Worm (Caenorhabditis elegans) whole organism, young adult: ENCODE measurements around the gene C16C8.19.

Experiments
- B0019.2 ChIP-seq: fragments of 200-800 bp; sonication (Bioruptor generic); conservative IDR thresholded peaks from 2 replicates; pipeline ENCODE4 v1.3.6; 2022; ENCODE audit warnings: missing genetic modification reagents, missing genetic modification characterization, missing compliant biosample characterization
- C06A6.2 ChIP-seq: fragments of 200-800 bp; sonication (Bioruptor generic); conservative IDR thresholded peaks from 2 replicates; pipeline ENCODE4 v1.3.6; 2022; ENCODE audit warnings: missing genetic modification characterization, missing compliant biosample characterization
- Y95B8A.8 ChIP-seq: fragments of 200-800 bp; sonication (Bioruptor generic); IDR thresholded peaks from 2 replicates; pipeline ENCODE4 v1.3.6; 2022; ENCODE audit warnings: missing genetic modification reagents, missing genetic modification characterization, missing compliant biosample characterization
- ceh-58 ChIP-seq: fragments of 200-800 bp; sonication (Bioruptor generic); IDR thresholded peaks from 2 replicates; pipeline ENCODE4 v1.3.6; 2022; ENCODE audit warnings: missing genetic modification characterization, missing compliant biosample characterization
- ceh-79 ChIP-seq: sonication (generic microtip); optimal IDR thresholded peaks from 2 replicates; lab custom pipeline; 2017; ENCODE audit warnings: mild to moderate bottlenecking, missing genetic modification characterization, missing compliant biosample characterization
- egl-44 ChIP-seq: fragments of 200-800 bp; sonication (Bioruptor generic); IDR thresholded peaks from 2 replicates; pipeline ENCODE4 v1.3.6; 2022; ENCODE audit warnings: missing genetic modification reagents, missing genetic modification characterization, missing compliant biosample characterization
- snpc-1.1 ChIP-seq: sonication (generic microtip); optimal IDR thresholded peaks from 2 replicates; lab custom pipeline; 2017; ENCODE audit warnings: missing genetic modification characterization, mild to moderate bottlenecking, missing compliant biosample characterization, antibody characterized with exemption, moderate library complexity, missing genotype, missing genetic modification reagents; ENCODE audit not compliant: insufficient read depth

DNA sequence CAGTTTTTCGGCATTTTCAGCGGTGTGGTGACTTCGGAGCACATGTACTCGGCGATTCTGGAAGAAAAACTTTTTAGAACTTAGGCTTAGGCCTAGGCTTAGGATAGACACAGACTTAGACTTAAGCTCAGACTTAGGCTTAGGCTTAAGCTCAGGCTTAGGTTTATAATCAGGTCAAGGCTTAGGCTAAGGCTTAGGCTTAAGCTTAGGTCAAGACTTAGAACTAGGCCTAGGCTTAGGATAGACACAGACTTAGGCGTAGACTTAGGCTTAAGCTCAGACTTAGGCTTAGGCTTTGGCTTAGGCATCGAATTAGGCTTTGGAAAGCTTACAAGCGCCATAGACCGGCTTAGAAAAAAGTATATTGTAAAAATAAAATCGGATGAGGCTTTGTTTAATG, 18.2 kb downstream of the C16C8.19 start:
- TF ChIP-seq snpc-1.1 (tag; lab: Kevin White, UChicago) (no peak), ceh-58 (GFP tag; lab: Robert Waterston, UW) (no peak), C06A6.2 (GFP tag; lab: Robert Waterston, UW) (no peak), Y95B8A.8 (GFP tag; lab: Robert Waterston, UW) (no peak), ceh-79 (tag; lab: Kevin White, UChicago) (no peak), egl-44 (GFP tag; lab: Robert Waterston, UW) (no peak), B0019.2 (GFP tag; lab: Robert Waterston, UW) (no peak)
